Worm (Caenorhabditis elegans) whole organism, L4/young adult: Measurements from ENCODE around the gene bcl-7.

ENCODE experiments used
- dao-5 ChIP-seq: sonication (generic microtip); optimal IDR thresholded peaks from 2 replicates; lab custom pipeline; 2016; ENCODE audit warnings: missing genotype, missing genetic modification characterization, moderate library complexity, missing compliant biosample characterization
- him-1 ChIP-seq: sonication (generic microtip); optimal IDR thresholded peaks from 2 replicates; lab custom pipeline; 2016; ENCODE audit warnings: missing genotype, missing genetic modification reagents, missing genetic modification characterization, missing compliant biosample characterization

- TF ChIP-seq dao-5 (tag; lab: Kevin White, UChicago) (no peak), him-1 (tag; lab: Kevin White, UChicago) (no peak)
These were observed 41.9 kb upstream of the bcl-7 start, which contains the start of gene C28H8.5 for ce11 chrIII:5884007-5884406.
